Fruit fly (Drosophila melanogaster) whole organism, embryonic: ENCODE results near the gene Syx5.
A peak's percentile ranks its signal among the peaks of the same experiment; 100 is the strongest.

Source experiments
- B-H2 ChIP-seq: fragments of 200-800 bp; sonication (Bioruptor generic); optimal IDR thresholded peaks from 2 replicates; lab custom pipeline; 2018; ENCODE audit warnings: missing biosample characterization, mild to moderate bottlenecking, missing genetic modification characterization
- CG12071 ChIP-seq: fragments of 200-800 bp; sonication (Bioruptor generic); optimal IDR thresholded peaks from 3 replicates; lab custom pipeline; 2018; ENCODE audit warnings: missing biosample characterization, mild to moderate bottlenecking, missing genetic modification characterization
- CG12104 ChIP-seq: fragments of 200-800 bp; sonication (Bioruptor generic); optimal IDR thresholded peaks from 3 replicates; lab custom pipeline; 2016; ENCODE audit warnings: missing biosample characterization, missing genetic modification characterization
- CG12155 ChIP-seq: fragments of 200-800 bp; sonication (Bioruptor generic); optimal IDR thresholded peaks from 3 replicates; lab custom pipeline; 2016; ENCODE audit warnings: missing biosample characterization, missing genetic modification characterization
- CG12299 ChIP-seq: fragments of 200-800 bp; sonication (Bioruptor generic); optimal IDR thresholded peaks from 2 replicates; lab custom pipeline; 2018; ENCODE audit warnings: missing biosample characterization, mild to moderate bottlenecking, missing genetic modification characterization
- CG13894 ChIP-seq: fragments of 200-800 bp; sonication (Bioruptor generic); optimal IDR thresholded peaks from 3 replicates; lab custom pipeline; 2018; ENCODE audit warnings: missing biosample characterization, mild to moderate bottlenecking, missing genetic modification characterization, moderate library complexity
- CG15011 ChIP-seq: fragments of 200-800 bp; sonication (Bioruptor generic); optimal IDR thresholded peaks from 3 replicates; lab custom pipeline; 2018; ENCODE audit warnings: missing biosample characterization, mild to moderate bottlenecking, missing genetic modification characterization
- CG1792 ChIP-seq: fragments of 200-800 bp; sonication (Bioruptor generic); optimal IDR thresholded peaks from 2 replicates; lab custom pipeline; 2016; ENCODE audit warnings: missing biosample characterization, missing genetic modification characterization
- CG18011 ChIP-seq: fragments of 200-800 bp; sonication (Bioruptor generic); optimal IDR thresholded peaks from 2 replicates; lab custom pipeline; 2017; ENCODE audit warnings: missing biosample characterization, missing genetic modification characterization, mild to moderate bottlenecking, moderate library complexity, missing genotype
- CG1832 ChIP-seq: fragments of 200-800 bp; sonication (Bioruptor generic); optimal IDR thresholded peaks from 2 replicates; lab custom pipeline; 2017; ENCODE audit warnings: missing biosample characterization, mild to moderate bottlenecking, missing genetic modification characterization, inconsistent platforms
- CG2875 ChIP-seq: fragments of 200-800 bp; sonication (Bioruptor generic); optimal IDR thresholded peaks from 2 replicates; lab custom pipeline; 2017; ENCODE audit warnings: missing biosample characterization, mild to moderate bottlenecking, missing genetic modification characterization, missing genetic modification reagents
- CG31365 ChIP-seq: fragments of 200-800 bp; sonication (Bioruptor generic); optimal IDR thresholded peaks from 2 replicates; lab custom pipeline; 2018; ENCODE audit warnings: missing biosample characterization, mild to moderate bottlenecking, missing genetic modification characterization
- CG32532 ChIP-seq: fragments of 200-800 bp; sonication (Bioruptor generic); IDR thresholded peaks from 2 replicates; pipeline ENCODE4 v1.3.6; 2022; ENCODE audit warnings: missing biosample characterization, missing genetic modification characterization
- CG3847 ChIP-seq: fragments of 200-800 bp; sonication (Bioruptor generic); IDR thresholded peaks from 2 replicates; pipeline ENCODE4 v1.3.6; 2022; ENCODE audit warnings: missing biosample characterization, missing genetic modification characterization
- CG6765 ChIP-seq: fragments of 200-800 bp; sonication (Bioruptor generic); optimal IDR thresholded peaks from 3 replicates; lab custom pipeline; 2017; ENCODE audit warnings: missing biosample characterization, mild to moderate bottlenecking, missing genetic modification characterization
- CG7372 ChIP-seq: fragments of 200-800 bp; sonication (Bioruptor generic); IDR thresholded peaks from 2 replicates; pipeline ENCODE4 v1.3.6; 2022; ENCODE audit warnings: missing biosample characterization, missing genetic modification characterization
- CG8359 ChIP-seq: fragments of 200-800 bp; sonication (Bioruptor generic); optimal IDR thresholded peaks from 2 replicates; lab custom pipeline; 2017; ENCODE audit warnings: missing biosample characterization, mild to moderate bottlenecking, missing genetic modification characterization, borderline replicate concordance
- CG8478 ChIP-seq: fragments of >200 bp; optimal IDR thresholded peaks from 2 replicates; lab custom pipeline; 2018
- D ChIP-seq, 2 experiments: fragments of 200-800 bp in 1 of 2; fragments of >200 bp in 1 of 2; sonication (Bioruptor generic) in 1 of 2; optimal IDR thresholded peaks; 2 replicates in 1 of 2; 3 replicates in 1 of 2; lab custom pipeline; 2017; ENCODE audit warnings: mild to moderate bottlenecking in 1 of 2, missing biosample characterization in 1 of 2, missing genetic modification characterization in 1 of 2, missing genetic modification reagents in 1 of 2
- Dbx ChIP-seq: fragments of 200-800 bp; sonication (Bioruptor generic); IDR thresholded peaks from 3 replicates; pipeline ENCODE4 v1.3.6; 2022; ENCODE audit warnings: missing biosample characterization, missing genetic modification characterization
- Drgx ChIP-seq: fragments of 200-800 bp; sonication (Bioruptor generic); IDR thresholded peaks from 2 replicates; pipeline ENCODE4 v1.3.6; 2022; ENCODE audit warnings: missing biosample characterization, missing genetic modification characterization
- E2f2 ChIP-seq: fragments of 200-800 bp; sonication (Bioruptor generic); IDR thresholded peaks from 2 replicates; pipeline ENCODE4 v1.3.6; 2022; ENCODE audit warnings: missing biosample characterization, missing genetic modification characterization
- Med ChIP-seq: fragments of 200-800 bp; sonication (Bioruptor generic); peaks from one replicate; lab custom pipeline; 2016; ENCODE audit warnings: missing biosample characterization, missing genetic modification characterization, mild to moderate bottlenecking, inconsistent platforms, moderate library complexity
- Tbp ChIP-seq: fragments of >200 bp; optimal IDR thresholded peaks from 2 replicates; lab custom pipeline; 2018; ENCODE audit warnings: missing biosample characterization, missing genetic modification characterization
- Trl ChIP-seq, 3 experiments: fragments of >200 bp in 2 of 3; fragments of 200-800 bp in 1 of 3; sonication (Bioruptor generic) in 1 of 3; optimal IDR thresholded peaks; 2 replicates in 1 of 3; 3 replicates in 2 of 3; lab custom pipeline; 2016 to 2017; ENCODE audit warnings: missing biosample characterization in 1 of 3, missing genetic modification characterization in 1 of 3
- Vsx1 ChIP-seq: fragments of 200-800 bp; sonication (Bioruptor generic); optimal IDR thresholded peaks from 2 replicates; lab custom pipeline; 2017; ENCODE audit warnings: missing biosample characterization, mild to moderate bottlenecking, missing genetic modification characterization, missing genetic modification reagents
- YL-1 ChIP-seq: fragments of 200-800 bp; sonication (Bioruptor generic); optimal IDR thresholded peaks from 3 replicates; lab custom pipeline; 2017; ENCODE audit warnings: missing biosample characterization, mild to moderate bottlenecking, missing genetic modification characterization
- bowl ChIP-seq: fragments of 200-800 bp; sonication (Bioruptor generic); IDR thresholded peaks from 2 replicates; pipeline ENCODE4 v1.3.6; 2022; ENCODE audit warnings: missing biosample characterization, missing genetic modification characterization
- cas ChIP-seq: fragments of 200-800 bp; sonication (Bioruptor generic); IDR thresholded peaks from 2 replicates; pipeline ENCODE4 v1.3.6; 2022; ENCODE audit warnings: missing biosample characterization, missing genetic modification characterization
- cg ChIP-seq: fragments of 200-800 bp; sonication (Bioruptor generic); optimal IDR thresholded peaks from 3 replicates; lab custom pipeline; 2019; ENCODE audit warnings: missing biosample characterization, mild to moderate bottlenecking, missing genetic modification characterization, moderate library complexity
- chn ChIP-seq: fragments of 200-800 bp; sonication (Bioruptor generic); optimal IDR thresholded peaks from 2 replicates; lab custom pipeline; 2016; ENCODE audit warnings: missing biosample characterization, missing genetic modification characterization
- crp ChIP-seq, 2 experiments: fragments of 200-800 bp; sonication (Bioruptor generic); optimal IDR thresholded peaks; 2 replicates in 1 of 2; 3 replicates in 1 of 2; lab custom pipeline; 2017; ENCODE audit warnings: missing biosample characterization in 2 of 2, missing genetic modification characterization in 2 of 2, mild to moderate bottlenecking in 1 of 2, moderate library complexity in 1 of 2
- fd3F ChIP-seq: fragments of 200-800 bp; sonication (Bioruptor generic); optimal IDR thresholded peaks from 2 replicates; lab custom pipeline; 2018; ENCODE audit warnings: missing biosample characterization, mild to moderate bottlenecking, missing genetic modification characterization, moderate library complexity
- fd64A ChIP-seq: fragments of 200-800 bp; sonication (Bioruptor generic); optimal IDR thresholded peaks from 3 replicates; lab custom pipeline; 2018; ENCODE audit warnings: missing biosample characterization, mild to moderate bottlenecking, missing genetic modification characterization
- ftz-f1 ChIP-seq: fragments of 200-800 bp; sonication (Bioruptor generic); optimal IDR thresholded peaks from 2 replicates; lab custom pipeline; 2016; ENCODE audit warnings: missing biosample characterization, missing genetic modification characterization
- gsb ChIP-seq: fragments of 200-800 bp; sonication (Bioruptor generic); IDR thresholded peaks from 2 replicates; pipeline ENCODE4 v1.3.6; 2022; ENCODE audit warnings: missing biosample characterization, missing genetic modification characterization
- ken ChIP-seq: fragments of 200-800 bp; sonication (Bioruptor generic); IDR thresholded peaks from 3 replicates; pipeline ENCODE4 v1.3.6; 2022; ENCODE audit warnings: missing biosample characterization, missing genetic modification characterization
- klu ChIP-seq: fragments of 200-800 bp; sonication (Bioruptor generic); IDR thresholded peaks from 2 replicates; pipeline ENCODE4 v1.3.6; 2022; ENCODE audit warnings: missing biosample characterization, missing genetic modification characterization
- kni ChIP-seq: fragments of 200-800 bp; sonication (Bioruptor generic); optimal IDR thresholded peaks from 3 replicates; lab custom pipeline; 2017; ENCODE audit warnings: mild to moderate bottlenecking, missing biosample characterization, missing genetic modification reagents, missing genetic modification characterization
- lbe ChIP-seq: fragments of 200-800 bp; sonication (Bioruptor generic); optimal IDR thresholded peaks from 2 replicates; lab custom pipeline; 2016; ENCODE audit warnings: missing biosample characterization, mild to moderate bottlenecking, missing genetic modification characterization
- p53 ChIP-seq: fragments of 200-800 bp; sonication (Bioruptor generic); optimal IDR thresholded peaks from 2 replicates; lab custom pipeline; 2016; ENCODE audit warnings: missing biosample characterization, missing genetic modification characterization
- sc ChIP-seq, 3 experiments: fragments of >200 bp in 2 of 3; fragments of 200-800 bp in 1 of 3; sonication (Bioruptor generic) in 1 of 3; optimal IDR thresholded peaks; 2 replicates in 2 of 3; 3 replicates in 1 of 3; lab custom pipeline; 2017; ENCODE audit warnings: mild to moderate bottlenecking in 1 of 3, missing biosample characterization in 1 of 3, missing genetic modification characterization in 1 of 3, missing genetic modification reagents in 1 of 3
- ssp ChIP-seq: fragments of 200-800 bp; sonication (Bioruptor generic); IDR thresholded peaks from 2 replicates; pipeline ENCODE4 v1.3.6; 2022; ENCODE audit warnings: missing biosample characterization, missing genetic modification characterization
- stwl ChIP-seq: fragments of 200-800 bp; sonication (Bioruptor generic); optimal IDR thresholded peaks from 3 replicates; lab custom pipeline; 2018; ENCODE audit warnings: missing biosample characterization, mild to moderate bottlenecking, missing genetic modification characterization, moderate library complexity
- tll ChIP-seq, 2 experiments: fragments of 200-800 bp in 1 of 2; fragments of >200 bp in 1 of 2; sonication (Bioruptor generic) in 1 of 2; optimal IDR thresholded peaks; 2 replicates each; lab custom pipeline; 2017 to 2019; ENCODE audit warnings: missing biosample characterization in 2 of 2, missing genetic modification characterization in 2 of 2, mild to moderate bottlenecking in 1 of 2, moderate library complexity in 1 of 2
- unc-4 ChIP-seq: fragments of 200-800 bp; sonication (Bioruptor generic); IDR thresholded peaks from 2 replicates; pipeline ENCODE4 v1.3.6; 2022; ENCODE audit warnings: missing biosample characterization, missing genetic modification characterization; ENCODE audit not compliant: partially characterized antibody
- unpg ChIP-seq: fragments of 200-800 bp; sonication (Bioruptor generic); optimal IDR thresholded peaks from 3 replicates; lab custom pipeline; 2018; ENCODE audit warnings: missing biosample characterization, mild to moderate bottlenecking, missing genetic modification characterization, moderate library complexity

Gene Syx5

dm6 chr2L:16287006-16287601 is 20.0 kb upstream of the Syx5 start:
- TF ChIP-seq CG1792 (GFP tag; lab: Kevin White, UChicago) = no peak
- peak; percentile 61 for TF ChIP-seq kni (GFP tag; lab: Kevin White, UChicago)
- TF ChIP-seq YL-1 = peak; percentile 33
- peak; percentile 17 for TF ChIP-seq D (optimal IDR thresholded peaks at IDR 0.05; lab: Kevin White, UChicago)
- no peak for TF ChIP-seq D (GFP tag; optimal IDR thresholded peaks at IDR 0.05; lab: Kevin White, UChicago)
- no peak for TF ChIP-seq CG31365 (tag; lab: Kevin White, UChicago)
- peak; percentile 6 for TF ChIP-seq fd64A
- no peak for TF ChIP-seq CG12071 (GFP tag; lab: Kevin White, UChicago)
- TF ChIP-seq CG8478 (lab: Kevin White, UChicago) = peak; percentile 43
- no peak for TF ChIP-seq CG12155 (GFP tag; lab: Kevin White, UChicago)
- TF ChIP-seq cas (GFP tag; lab: Robert Waterston, UW) = no peak
- TF ChIP-seq stwl = no peak
- peak; percentile 61 to 82 for TF ChIP-seq crp (GFP tag; optimal IDR thresholded peaks at IDR 0.05; lab: Kevin White, UChicago)
- peak; percentile 23 for TF ChIP-seq Med (GFP tag; lab: Kevin White, UChicago)
- peak; percentile 32 for TF ChIP-seq CG8359 (GFP tag; lab: Kevin White, UChicago)
- no peak for TF ChIP-seq bowl (GFP tag; lab: Robert Waterston, UW)
- TF ChIP-seq Drgx = no peak
- peak; percentile 62 to 74 for TF ChIP-seq Trl (optimal IDR thresholded peaks at IDR 0.05; lab: Kevin White, UChicago)
- TF ChIP-seq Trl (GFP tag; optimal IDR thresholded peaks at IDR 0.05; lab: Kevin White, UChicago) = no peak
- TF ChIP-seq klu (GFP tag; lab: Robert Waterston, UW) = no peak
- peak; percentile 73 for TF ChIP-seq cg (GFP tag; lab: Kevin White, UChicago)
- peak; percentile 99 for TF ChIP-seq p53 (GFP tag; lab: Kevin White, UChicago)
- no peak for TF ChIP-seq CG32532 (GFP tag; lab: Robert Waterston, UW)
- TF ChIP-seq tll (GFP tag; optimal IDR thresholded peaks at IDR 0.05; lab: Kevin White, UChicago) = peak in 1 of 2 experiments; percentile 38
- TF ChIP-seq CG1832 (GFP tag; lab: Kevin White, UChicago) = peak; percentile 85
- no peak for TF ChIP-seq Dbx (GFP tag; lab: Robert Waterston, UW)

DNA sequence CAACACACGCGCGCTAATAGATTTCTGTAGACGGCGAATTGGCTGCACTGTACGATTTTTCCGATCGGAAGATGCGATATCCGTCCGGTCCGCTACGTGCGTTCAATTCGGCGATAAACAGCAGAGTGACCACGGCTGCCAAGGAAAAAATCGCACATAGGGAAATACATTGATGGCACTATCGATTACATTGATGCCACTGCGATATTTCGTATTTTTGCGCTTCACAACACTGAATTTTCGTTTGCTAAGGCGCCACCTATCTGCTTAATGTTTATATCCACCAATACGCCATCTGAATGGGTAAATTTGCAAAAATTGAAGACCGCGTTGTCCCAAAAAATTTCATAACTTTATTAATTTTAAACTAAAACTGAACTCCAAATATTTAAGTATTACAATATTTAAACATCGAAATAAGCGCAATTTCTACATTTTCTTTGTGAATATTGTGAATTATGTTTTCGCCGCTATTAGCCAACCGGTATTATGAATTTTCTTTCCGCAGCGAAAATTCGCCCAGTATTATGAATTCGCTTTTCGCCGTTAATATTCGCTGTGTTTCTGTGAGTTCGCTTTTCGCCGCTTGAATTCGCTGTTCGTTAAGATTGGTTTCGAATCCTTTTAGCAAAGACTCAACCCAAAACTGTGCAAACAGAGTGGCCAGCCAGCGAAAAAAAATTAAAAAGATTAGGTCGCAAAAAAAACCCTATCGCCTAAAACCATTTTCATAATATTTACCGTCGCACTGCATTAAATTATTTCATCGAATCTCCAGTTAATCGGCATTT is 19.3 kb upstream of the Syx5 start, which contains the start of the genes crp and pkaap:
Gene crp (minus strand): TSS at position 129 of the 791 bp plus-strand sequence.
Gene pkaap (plus strand): TSS at position 689 of the 791 bp plus-strand sequence.
- TF ChIP-seq CG7372 (GFP tag; lab: Robert Waterston, UW) (no peak), B-H2 (peak; percentile 90), lbe (peak; percentile 90), unc-4 (GFP tag; lab: Robert Waterston, UW) (no peak), ftz-f1 (GFP tag; lab: Kevin White, UChicago) (peak; percentile 60), CG6765 (peak; percentile 19), CG13894 (tag; lab: Kevin White, UChicago) (peak; percentile 89), CG12299 (tag; lab: Kevin White, UChicago) (peak; percentile 64), fd3F (GFP tag; lab: Kevin White, UChicago) (peak; percentile 45), ken (GFP tag; lab: Robert Waterston, UW) (no peak), CG12104 (peak; percentile 46), sc (optimal IDR thresholded peaks at IDR 0.05; lab: Kevin White, UChicago) (no peak), sc (GFP tag; optimal IDR thresholded peaks at IDR 0.05; lab: Kevin White, UChicago) (peak; percentile 45), unpg (GFP tag; lab: Kevin White, UChicago) (peak; percentile 74), CG2875 (GFP tag; lab: Kevin White, UChicago) (peak; percentile 62), CG3847 (GFP tag; lab: Robert Waterston, UW) (no peak), gsb (GFP tag; lab: Robert Waterston, UW) (no peak), E2f2 (GFP tag; lab: Robert Waterston, UW) (no peak), CG18011 (GFP tag; lab: Kevin White, UChicago) (peak; percentile 46), ssp (no peak), Tbp (peak; percentile 37), chn (GFP tag; lab: Kevin White, UChicago) (peak; percentile 86), Vsx1 (GFP tag; lab: Kevin White, UChicago) (peak; percentile 46), CG15011 (GFP tag; lab: Kevin White, UChicago) (no peak)
